Fruit fly (Drosophila melanogaster): ENCODE measurements around the gene CG31036.

CG31036 gene

dm6 chr3R:29858806-29859205, 49.1 kb upstream of the CG31036 start, which contains the start of gene CG7824 (continued):
- TF ChIP-seq CG2712 (tag; optimal IDR thresholded peaks at IDR 0.05) (no peak), CG15269 (tag; optimal IDR thresholded peaks at IDR 0.05) (no peak), CG10147 (GFP tag; optimal IDR thresholded peaks at IDR 0.05) (no peak), ems (GFP tag; optimal IDR thresholded peaks at IDR 0.05) (no peak), tap (tag; optimal IDR thresholded peaks at IDR 0.05) (no peak), CG1233 (GFP tag; optimal IDR thresholded peaks at IDR 0.05) (no peak), HmgZ (tag; optimal IDR thresholded peaks at IDR 0.05) (peak; percentile 45), CG8290 (GFP tag; optimal IDR thresholded peaks at IDR 0.05) (no peak), CG8290 (tag; optimal IDR thresholded peaks at IDR 0.05) (no peak), E2f2 (GFP tag; IDR thresholded peaks at IDR 0.05) (peak; percentile 88), sens-2 (GFP tag; IDR thresholded peaks at IDR 0.05) (no peak), D19B (GFP tag; optimal IDR thresholded peaks at IDR 0.05) (no peak), esg (GFP tag; conservative IDR thresholded peaks at IDR 0.05) (no peak), otp (GFP tag; IDR thresholded peaks at IDR 0.05) (no peak), BEAF-32 (GFP tag; optimal IDR thresholded peaks at IDR 0.05) (peak; percentile 33), lola (GFP tag; optimal IDR thresholded peaks at IDR 0.05) (no peak), sc (optimal IDR thresholded peaks at IDR 0.05) (no peak), sc (GFP tag; optimal IDR thresholded peaks at IDR 0.05) (no peak), unc-4 (GFP tag; IDR thresholded peaks at IDR 0.05; ENCODE audit: partially characterized antibody) (no peak), CG17912 (GFP tag; optimal IDR thresholded peaks at IDR 0.05) (no peak), CG7786 (GFP tag; optimal IDR thresholded peaks at IDR 0.05) (no peak), gsb (GFP tag; IDR thresholded peaks at IDR 0.05) (no peak), CG14014 (GFP tag; IDR thresholded peaks at IDR 0.05) (no peak), CG1602 (GFP tag; optimal IDR thresholded peaks at IDR 0.05) (no peak), Sin3A (optimal IDR thresholded peaks at IDR 0.05) (peak; percentile 40), CG1024 (GFP tag; IDR thresholded peaks at IDR 0.05) (no peak), tup (GFP tag; optimal IDR thresholded peaks at IDR 0.05) (no peak), CG31388 (GFP tag; optimal IDR thresholded peaks at IDR 0.05) (no peak), stwl (tag; optimal IDR thresholded peaks at IDR 0.05) (peak; percentile 22), CG13287 (GFP tag; IDR thresholded peaks at IDR 0.05; ENCODE audit: partially characterized antibody) (peak; percentile 17; the same call in 1 of the 2 replicates), CG16779 (GFP tag; IDR thresholded peaks at IDR 0.05) (no peak), Ets97D (GFP tag; optimal IDR thresholded peaks at IDR 0.05) (peak; percentile 45), CG18476 (GFP tag; optimal IDR thresholded peaks at IDR 0.05) (no peak), fd102C (GFP tag; optimal IDR thresholded peaks at IDR 0.05) (no peak), CG5953 (GFP tag; IDR thresholded peaks at IDR 0.05) (no peak), toy (GFP tag; IDR thresholded peaks at IDR 0.05) (no peak), CG4707 (GFP tag; optimal IDR thresholded peaks at IDR 0.05) (no peak), CG4730 (GFP tag; IDR thresholded peaks at IDR 0.05) (no peak), Drgx (GFP tag; IDR thresholded peaks at IDR 0.05) (no peak), C15 (GFP tag; IDR thresholded peaks at IDR 0.05) (no peak), jumu (GFP tag; optimal IDR thresholded peaks at IDR 0.05) (no peak), CG13775 (GFP tag; optimal IDR thresholded peaks at IDR 0.05) (no peak), chn (GFP tag; optimal IDR thresholded peaks at IDR 0.05) (no peak), Hr39 (optimal IDR thresholded peaks at IDR 0.05) (no peak), Hmr (GFP tag; optimal IDR thresholded peaks at IDR 0.05) (no peak), tll (GFP tag; optimal IDR thresholded peaks at IDR 0.05) (no peak), stc (GFP tag; IDR thresholded peaks at IDR 0.05) (no peak), CG15601 (tag; optimal IDR thresholded peaks at IDR 0.05) (no peak), Sry-β (GFP tag; optimal IDR thresholded peaks at IDR 0.05) (no peak), CG9932 (GFP tag; IDR thresholded peaks at IDR 0.05) (no peak), Chrac-16 (GFP tag; optimal IDR thresholded peaks at IDR 0.05) (no peak), trem (tag; optimal IDR thresholded peaks at IDR 0.05) (peak; percentile 46), CG1603 (tag; optimal IDR thresholded peaks at IDR 0.05) (peak; percentile 72)
